Fruit fly (Drosophila melanogaster): Measurements from ENCODE around the gene CG6763.

CG6763 gene

dm6 chr3R:23314332-23314731, 30.5 kb downstream of the CG6763 start (continued):
- TF ChIP-seq Oaz (GFP tag; IDR thresholded peaks at IDR 0.05) (no peak), pho (GFP tag; optimal IDR thresholded peaks at IDR 0.05) (no peak), CG10565 (GFP tag; optimal IDR thresholded peaks at IDR 0.05) (no peak), peb (GFP tag; IDR thresholded peaks at IDR 0.05) (no peak), oc (tag; optimal IDR thresholded peaks at IDR 0.05) (peak; percentile 50), odd (GFP tag; optimal IDR thresholded peaks at IDR 0.05) (peak; percentile 70), ro (GFP tag; IDR thresholded peaks at IDR 0.05) (no peak), NK7.1 (GFP tag; optimal IDR thresholded peaks at IDR 0.05) (no peak), CG12299 (tag; optimal IDR thresholded peaks at IDR 0.05) (no peak), gcm2 (GFP tag; optimal IDR thresholded peaks at IDR 0.05) (no peak), Dbx (GFP tag; IDR thresholded peaks at IDR 0.05) (0 out of 3 replicates have a peak, but pooled peaks have one; percentile 27), CG7357 (GFP tag; IDR thresholded peaks at IDR 0.05) (no peak), yki (optimal IDR thresholded peaks at IDR 0.05) (peak; percentile 73), nom (GFP tag; optimal IDR thresholded peaks at IDR 0.05) (peak; percentile 77), dmrt99B (tag; optimal IDR thresholded peaks at IDR 0.05) (peak; percentile 24), Ets97D (GFP tag; optimal IDR thresholded peaks at IDR 0.05) (peak; percentile 91), CG12219 (GFP tag; optimal IDR thresholded peaks at IDR 0.05) (peak; percentile 20), ap (GFP tag; IDR thresholded peaks at IDR 0.05) (no peak), CG31441 (GFP tag; IDR thresholded peaks at IDR 0.05) (no peak; the same call in 1 of the 2 replicates), phol (tag; optimal IDR thresholded peaks at IDR 0.05) (peak; percentile 42), CG18764 (GFP tag; optimal IDR thresholded peaks at IDR 0.05) (peak; percentile 19), CG4404 (GFP tag; IDR thresholded peaks at IDR 0.05) (no peak), hbn (GFP tag; IDR thresholded peaks at IDR 0.05; ENCODE audit: partially characterized antibody) (no peak; the same call in 1 of the 2 replicates), CG11093 (GFP tag; IDR thresholded peaks at IDR 0.05) (no peak), CG17568 (GFP tag; optimal IDR thresholded peaks at IDR 0.05) (peak; percentile 65), D (optimal IDR thresholded peaks at IDR 0.05) (no peak), D (GFP tag; optimal IDR thresholded peaks at IDR 0.05) (peak; percentile 22), CG8388 (GFP tag; optimal IDR thresholded peaks at IDR 0.05) (no peak), tgo (GFP tag; IDR thresholded peaks at IDR 0.05) (no peak; the same call in 2 of the 3 replicates), CG8089 (GFP tag; optimal IDR thresholded peaks at IDR 0.05) (peak; percentile 29), sr (GFP tag; IDR thresholded peaks at IDR 0.05) (no peak), NC2β (GFP tag; optimal IDR thresholded peaks at IDR 0.05) (no peak), zfh1 (GFP tag; IDR thresholded peaks at IDR 0.05) (no peak), CG7963 (GFP tag; IDR thresholded peaks at IDR 0.05; ENCODE audit: partially characterized antibody) (no peak), CG7987 (GFP tag; optimal IDR thresholded peaks at IDR 0.05) (peak; percentile 79), ind (GFP tag; optimal IDR thresholded peaks at IDR 0.05) (no peak), HHEX (GFP tag; optimal IDR thresholded peaks at IDR 0.05) (peak; percentile 56), mam (GFP tag; optimal IDR thresholded peaks at IDR 0.05) (no peak), tx (GFP tag; optimal IDR thresholded peaks at IDR 0.05) (no peak), inv (GFP tag; IDR thresholded peaks at IDR 0.05; ENCODE audit: partially characterized antibody) (no peak), CG8290 (GFP tag; optimal IDR thresholded peaks at IDR 0.05) (peak; percentile 23), CG8290 (tag; optimal IDR thresholded peaks at IDR 0.05) (peak; percentile 35 to 44), CG2712 (tag; optimal IDR thresholded peaks at IDR 0.05) (peak; percentile 32), CG11696 (GFP tag; IDR thresholded peaks at IDR 0.05) (peak; percentile 45), CG15696 (tag; optimal IDR thresholded peaks at IDR 0.05) (peak; percentile 7), Oli (tag; optimal IDR thresholded peaks at IDR 0.05) (no peak), CG6791 (GFP tag; IDR thresholded peaks at IDR 0.05; ENCODE audit: partially characterized antibody) (no peak), bigmax (GFP tag; optimal IDR thresholded peaks at IDR 0.05) (no peak), CG2678 (tag; optimal IDR thresholded peaks at IDR 0.05) (peak; percentile 34), slbo (GFP tag; IDR thresholded peaks at IDR 0.05) (no peak), CG3163 (GFP tag; optimal IDR thresholded peaks at IDR 0.05) (peak; percentile 34), fd96Cb (tag; optimal IDR thresholded peaks at IDR 0.05) (no peak)

Measured in whole organism, embryonic.